Worm (Caenorhabditis elegans): ENCODE data around the gene acsd-1.

The acsd-1 gene

DNA sequence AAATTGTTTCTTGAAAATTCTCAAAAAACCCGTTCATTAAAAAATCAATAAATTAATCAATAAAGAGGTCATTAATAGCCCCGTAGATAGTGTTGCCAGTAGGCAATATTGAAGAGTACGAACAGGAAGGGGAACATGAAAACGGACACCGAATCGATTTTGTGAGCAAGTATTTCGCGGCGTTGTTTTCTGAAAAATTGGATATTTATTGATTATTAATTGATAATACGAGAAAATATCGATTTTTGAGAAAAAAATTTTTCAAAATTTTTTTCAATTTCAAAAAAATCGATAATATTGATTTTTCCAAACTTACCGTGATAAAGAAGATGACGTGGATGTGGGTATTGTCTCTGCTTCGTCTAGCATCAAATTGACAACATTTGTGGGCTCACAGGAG, 9.2 kb downstream of the acsd-1 start:
- TF ChIP-seq Y55F3AM.14 (GFP tag; optimal IDR thresholded peaks at IDR 0.05) (no peak), peb-1 (tag; optimal IDR thresholded peaks at IDR 0.05) (no peak)

DNA sequence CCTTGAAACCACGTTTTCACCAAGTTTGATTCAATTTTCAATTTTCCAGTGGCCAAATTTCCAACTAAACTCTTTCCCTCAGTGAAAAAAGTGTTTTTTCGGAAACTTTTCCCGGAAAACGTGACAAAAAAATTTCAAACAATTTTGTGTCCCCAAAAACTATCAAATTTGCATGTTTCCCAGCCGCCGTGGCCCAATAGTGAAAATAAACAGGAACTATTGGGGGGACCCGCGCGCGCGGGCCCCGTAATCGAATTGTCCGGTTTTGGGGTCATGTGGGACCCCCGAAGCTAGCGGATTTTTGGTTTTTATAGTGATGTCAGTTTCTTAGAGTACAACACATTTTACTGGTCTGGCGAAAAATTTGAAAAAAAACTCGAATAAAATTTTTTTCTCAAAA, 15.3 kb downstream of the acsd-1 start:
- TF ChIP-seq F13H6.1 (tag; optimal IDR thresholded peaks at IDR 0.05), result peak; percentile 31
- TF ChIP-seq mab-5 (tag; optimal IDR thresholded peaks at IDR 0.05), result no peak
- TF ChIP-seq nhr-23 (tag; optimal IDR thresholded peaks at IDR 0.05), result no peak

DNA sequence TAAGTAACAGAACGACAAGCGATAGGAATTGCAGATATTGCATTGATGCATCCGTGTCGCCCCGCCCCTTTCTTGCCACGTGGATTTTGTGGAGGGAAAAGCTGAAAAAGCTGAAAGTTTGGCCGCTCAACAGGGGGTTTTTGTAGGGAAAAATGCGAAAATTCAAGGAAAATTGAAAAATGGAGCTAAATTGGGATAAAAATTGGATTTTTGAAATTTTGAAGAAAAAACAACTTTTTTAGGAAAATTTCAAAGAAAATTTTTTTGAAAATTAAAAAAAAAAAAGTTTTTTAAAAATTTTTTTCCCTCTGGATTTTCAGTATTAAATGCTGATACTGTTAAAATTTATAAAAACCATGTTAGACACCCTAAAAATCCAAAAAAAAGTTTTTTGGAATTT, 19.7 kb downstream of the acsd-1 start, which contains the start of gene lgc-46:
lgc-46 (minus strand) TSS at position 101 of the 400 bp plus-strand sequence.
- no peak for TF ChIP-seq zag-1 (tag; optimal IDR thresholded peaks at IDR 0.05)
- no peak for TF ChIP-seq mdl-1 (tag; optimal IDR thresholded peaks at IDR 0.05)
- TF ChIP-seq R02D3.7 (tag; optimal IDR thresholded peaks at IDR 0.05), result no peak
- no peak for TF ChIP-seq gmeb-1 (tag; optimal IDR thresholded peaks at IDR 0.05)
- no peak for TF ChIP-seq Y55F3AM.14 (GFP tag; optimal IDR thresholded peaks at IDR 0.05)
- TF ChIP-seq elt-1 (tag; optimal IDR thresholded peaks at IDR 0.05), result no peak
- TF ChIP-seq elt-3 (tag; optimal IDR thresholded peaks at IDR 0.05), result no peak
- no peak for TF ChIP-seq F13H6.1 (tag; optimal IDR thresholded peaks at IDR 0.05)
- no peak for TF ChIP-seq sma-3 (GFP tag; optimal IDR thresholded peaks at IDR 0.05)
- TF ChIP-seq nhr-10 (tag; optimal IDR thresholded peaks at IDR 0.05), result no peak
- TF ChIP-seq nhr-12 (tag; optimal IDR thresholded peaks at IDR 0.05), result no peak
- TF ChIP-seq nhr-25 (tag; optimal IDR thresholded peaks at IDR 0.05), result no peak
- no peak for TF ChIP-seq lsy-2 (tag; optimal IDR thresholded peaks at IDR 0.05)
- TF ChIP-seq ztf-1 (GFP tag; conservative IDR thresholded peaks at IDR 0.05), result no peak
- TF ChIP-seq C34F6.9 (tag; optimal IDR thresholded peaks at IDR 0.05), result no peak

DNA sequence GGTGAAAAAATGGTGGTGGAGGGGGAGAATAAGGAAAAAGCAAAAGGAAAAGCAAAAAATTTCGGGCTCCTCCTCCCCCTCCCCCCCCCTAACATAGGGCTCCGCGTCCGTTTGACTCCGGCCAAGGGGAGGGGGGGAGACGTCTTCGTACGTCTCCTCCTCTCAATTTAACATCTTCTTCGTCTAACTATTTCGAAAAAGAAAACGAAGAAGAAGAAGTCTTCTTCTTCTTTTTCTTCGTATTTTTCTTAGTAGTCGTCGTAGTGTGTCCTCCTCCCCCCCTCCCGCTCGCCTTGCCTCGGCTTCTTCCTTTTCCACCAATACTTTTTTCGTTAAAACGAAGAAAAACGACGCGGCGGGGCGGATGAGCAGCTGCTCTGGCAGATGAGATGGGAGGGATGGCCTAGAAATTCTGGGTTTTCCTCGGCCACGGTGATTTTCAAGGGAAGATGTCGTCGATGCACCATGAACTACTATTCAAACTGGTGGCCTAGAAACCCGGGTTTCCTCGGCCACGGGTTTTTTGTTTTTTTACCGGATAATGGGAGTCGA, 20.6 kb downstream of the acsd-1 start:
- TF ChIP-seq nhr-23 (tag; optimal IDR thresholded peaks at IDR 0.05) (no peak), unc-55 (GFP tag; optimal IDR thresholded peaks at IDR 0.05) (peak; percentile 53), C34F6.9 (tag; optimal IDR thresholded peaks at IDR 0.05) (peak; percentile 29), sem-4 (tag; optimal IDR thresholded peaks at IDR 0.05) (peak; percentile 2), aly-2 (tag; optimal IDR thresholded peaks at IDR 0.05) (no peak), lsy-2 (tag; optimal IDR thresholded peaks at IDR 0.05) (peak in 1 of 2 experiments; percentile 12)

DNA sequence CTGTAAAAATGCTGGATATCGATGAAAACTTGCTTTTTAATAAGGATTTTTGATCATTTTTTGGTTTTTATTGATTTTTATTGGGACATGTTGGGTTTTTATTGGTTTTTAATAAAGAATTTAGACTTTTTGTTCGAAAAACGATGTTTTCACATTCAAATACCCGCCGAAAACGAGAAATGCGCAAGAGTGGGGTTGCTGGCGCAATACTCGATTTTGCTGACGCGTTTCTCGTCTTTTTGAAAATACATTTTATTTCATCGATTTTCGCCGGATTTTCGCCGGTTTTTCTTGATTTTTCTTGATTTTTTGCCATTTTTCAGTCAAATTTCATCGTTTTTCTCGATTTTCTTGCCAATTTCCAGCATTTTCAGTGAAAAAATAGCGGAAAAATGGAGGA, 26.5 kb downstream of the acsd-1 start, which contains the start of gene smr-1:
smr-1 (plus strand) TSS at position 375 of the 400 bp plus-strand sequence.
- TF ChIP-seq sma-9 (GFP tag; optimal IDR thresholded peaks at IDR 0.05) (peak; percentile 87), sma-9 (tag; optimal IDR thresholded peaks at IDR 0.05) (no peak), sma-3 (GFP tag; optimal IDR thresholded peaks at IDR 0.05) (peak; percentile 78), mab-5 (tag; optimal IDR thresholded peaks at IDR 0.05) (peak; percentile 86), nhr-12 (tag; optimal IDR thresholded peaks at IDR 0.05) (no peak), lin-11 (tag; optimal IDR thresholded peaks at IDR 0.05) (peak; percentile 45), mdl-1 (tag; optimal IDR thresholded peaks at IDR 0.05) (peak in 1 of 2 experiments; percentile 45), elt-1 (tag; optimal IDR thresholded peaks at IDR 0.05) (no peak), lin-13 (GFP tag; optimal IDR thresholded peaks at IDR 0.05) (peak; percentile 94), aly-2 (tag; optimal IDR thresholded peaks at IDR 0.05) (no peak), skn-1 (tag; optimal IDR thresholded peaks at IDR 0.05) (no peak), C34F6.9 (tag; optimal IDR thresholded peaks at IDR 0.05) (peak; percentile 88), ztf-4 (tag; optimal IDR thresholded peaks at IDR 0.05) (peak; percentile 80), unc-62 (GFP tag; optimal IDR thresholded peaks at IDR 0.05) (no peak), nhr-77 (tag; optimal IDR thresholded peaks at IDR 0.05) (peak; percentile 52), gmeb-1 (tag; optimal IDR thresholded peaks at IDR 0.05) (peak; percentile 98), nhr-23 (tag; optimal IDR thresholded peaks at IDR 0.05) (no peak), fos-1 (tag; optimal IDR thresholded peaks at IDR 0.05) (peak; percentile 58), snpc-4 (tag; optimal IDR thresholded peaks at IDR 0.05) (peak; percentile 49), zag-1 (tag; optimal IDR thresholded peaks at IDR 0.05) (peak; percentile 28), nhr-237 (tag; optimal IDR thresholded peaks at IDR 0.05) (peak; percentile 25), ceh-82 (tag; optimal IDR thresholded peaks at IDR 0.05) (no peak), dmd-4 (tag; optimal IDR thresholded peaks at IDR 0.05) (no peak), ZK546.5 (tag; optimal IDR thresholded peaks at IDR 0.05) (peak; percentile 13), R02D3.7 (tag; optimal IDR thresholded peaks at IDR 0.05) (peak; percentile 53), blmp-1 (tag; optimal IDR thresholded peaks at IDR 0.05; ENCODE audit: insufficient read depth) (peak; percentile 9), mbf-1 (tag; optimal IDR thresholded peaks at IDR 0.05) (no peak), peb-1 (tag; optimal IDR thresholded peaks at IDR 0.05) (no peak), nhr-21 (tag; optimal IDR thresholded peaks at IDR 0.05) (peak; percentile 58), Y55F3AM.14 (GFP tag; optimal IDR thresholded peaks at IDR 0.05) (no peak), lin-39 (tag; optimal IDR thresholded peaks at IDR 0.05) (no peak), unc-55 (GFP tag; optimal IDR thresholded peaks at IDR 0.05) (peak; percentile 87), nhr-129 (tag; optimal IDR thresholded peaks at IDR 0.05) (peak; percentile 78), crh-2 (tag; optimal IDR thresholded peaks at IDR 0.05) (peak; percentile 87), nhr-10 (tag; optimal IDR thresholded peaks at IDR 0.05) (no peak), ztf-11 (tag; optimal IDR thresholded peaks at IDR 0.05) (no peak), unc-39 (tag; optimal IDR thresholded peaks at IDR 0.05) (no peak), nhr-11 (tag; optimal IDR thresholded peaks at IDR 0.05) (no peak)
